Worm (Caenorhabditis elegans): ENCODE measurements around the gene F07H5.13.

The F07H5.13 gene

ce11 chrII:8832941-8833340 is 42.6 kb downstream of the F07H5.13 start:
- TF ChIP-seq B0261.1 (tag; optimal IDR thresholded peaks at IDR 0.05) (no peak), F52B5.7 (tag; optimal IDR thresholded peaks at IDR 0.05) (no peak), hsf-1 (GFP tag; IDR thresholded peaks at IDR 0.05) (no peak), ekl-4 (GFP tag; IDR thresholded peaks at IDR 0.05) (no peak), let-526 (GFP tag; IDR thresholded peaks at IDR 0.05) (no peak), F39B2.1 (GFP tag; IDR thresholded peaks at IDR 0.05) (no peak), F49E8.2 (tag; optimal IDR thresholded peaks at IDR 0.05; ENCODE audit: insufficient read depth) (no peak), lag-1 (GFP tag; IDR thresholded peaks at IDR 0.05) (no peak)

- TF ChIP-seq F49E8.2 (tag; optimal IDR thresholded peaks at IDR 0.05; ENCODE audit: insufficient read depth) (no peak), chd-7 (tag; optimal IDR thresholded peaks at IDR 0.05) (no peak), tbp1 (GFP tag; optimal IDR thresholded peaks at IDR 0.05) (no peak), nfya-1 (tag; optimal IDR thresholded peaks at IDR 0.05; ENCODE audit: borderline replicate concordance, insufficient read depth) (no peak), B0336.3 (GFP tag; IDR thresholded peaks at IDR 0.05) (no peak), mxl-1 (tag; optimal IDR thresholded peaks at IDR 0.05) (no peak), ceh-58 (GFP tag; IDR thresholded peaks at IDR 0.05) (no peak), unc-130 (GFP tag; optimal IDR thresholded peaks at IDR 0.05) (no peak), ama-1 (optimal IDR thresholded peaks at IDR 0.05) (no peak), ama-1 (GFP tag; optimal IDR thresholded peaks at IDR 0.05) (no peak), cebp-2 (GFP tag; IDR thresholded peaks at IDR 0.05) (no peak), tbx-9 (tag; optimal IDR thresholded peaks at IDR 0.05; ENCODE audit: borderline replicate concordance) (no peak), ztf-18 (tag; optimal IDR thresholded peaks at IDR 0.05) (no peak), ceh-40 (GFP tag; IDR thresholded peaks at IDR 0.05) (no peak)
These were observed 45.5 kb downstream of the F07H5.13 start, which contains the start of gene F46C5.4 for ce11 chrII:8835857-8836256. TSS of gene F46C5.4 (plus strand) at chrII:8836078.

- TF ChIP-seq sptf-2 (GFP tag; optimal IDR thresholded peaks at IDR 0.05) (no peak), die-1 (tag; optimal IDR thresholded peaks at IDR 0.05) (no peak), B0035.1 (tag; optimal IDR thresholded peaks at IDR 0.05) (no peak), nfya-2 (GFP tag; IDR thresholded peaks at IDR 0.05) (no peak), C06A6.2 (GFP tag; conservative IDR thresholded peaks at IDR 0.05) (no peak), ceh-58 (GFP tag; IDR thresholded peaks at IDR 0.05) (no peak), somi-1 (GFP tag; optimal IDR thresholded peaks at IDR 0.05) (no peak), T07F8.4 (tag; optimal IDR thresholded peaks at IDR 0.05) (no peak), repo-1 (tag; optimal IDR thresholded peaks at IDR 0.05) (no peak), lin-54 (GFP tag; optimal IDR thresholded peaks at IDR 0.05) (no peak), sdz-38 (tag; optimal IDR thresholded peaks at IDR 0.05) (no peak), ets-4 (GFP tag; optimal IDR thresholded peaks at IDR 0.05) (no peak), lin-40 (tag; optimal IDR thresholded peaks at IDR 0.05) (no peak), hsf-1 (GFP tag; IDR thresholded peaks at IDR 0.05) (no peak), hmg-20 (GFP tag; IDR thresholded peaks at IDR 0.05) (no peak), aptf-3 (GFP tag; IDR thresholded peaks at IDR 0.05) (no peak), efl-1 (GFP tag; optimal IDR thresholded peaks at IDR 0.05) (no peak), B0336.3 (GFP tag; IDR thresholded peaks at IDR 0.05) (no peak), ztf-25 (GFP tag; IDR thresholded peaks at IDR 0.05) (no peak), rec-8 (tag; optimal IDR thresholded peaks at IDR 0.05) (no peak)
These were observed 48.7 kb downstream of the F07H5.13 start, which contains the start of gene F46C5.7 for ce11 chrII:8839025-8839424. TSS of gene F46C5.7 (plus strand) at chrII:8839325.
